Worm (Caenorhabditis elegans) whole organism, young adult: ENCODE measurements around the gene pfd-1.

Source experiments
- B0035.1 ChIP-seq: sonication (generic microtip); optimal IDR thresholded peaks from 2 replicates; lab custom pipeline; 2016; ENCODE audit warnings: missing genetic modification characterization, mild to moderate bottlenecking, missing compliant biosample characterization, missing genotype, missing genetic modification reagents
- lin-26 ChIP-seq: fragments of 200-800 bp; sonication (Bioruptor generic); IDR thresholded peaks from 2 replicates; pipeline ENCODE4 v1.3.6; 2022; ENCODE audit warnings: missing genetic modification reagents, missing genetic modification characterization, missing compliant biosample characterization

- TF ChIP-seq lin-26 (GFP tag; lab: Robert Waterston, UW) (no peak), B0035.1 (no peak)
Observed at ce11 chrIV:11176967-11177366, 27.1 kb downstream of the pfd-1 start, which contains the start of gene rap-3.
